Worm (Caenorhabditis elegans) whole organism, L4/young adult: ENCODE results near the gene ugt-45.

ENCODE experiments used
- W03F9.2 ChIP-seq: fragments of 150-350 bp; optimal IDR thresholded peaks from 2 replicates; lab custom pipeline; 2014; ENCODE audit warnings: missing biosample characterization, missing genetic modification characterization
- him-1 ChIP-seq: sonication (generic microtip); optimal IDR thresholded peaks from 2 replicates; lab custom pipeline; 2016; ENCODE audit warnings: missing genotype, missing genetic modification reagents, missing genetic modification characterization, missing compliant biosample characterization

- TF ChIP-seq him-1 (tag; lab: Kevin White, UChicago) (no peak), W03F9.2 (tag; lab: Kevin White, UChicago) (no peak)
Measured at ce11 chrIV:3719057-3719456, 31.8 kb downstream of the ugt-45 start, which contains the start of gene Y37E11AM.3.
